Worm (Caenorhabditis elegans) whole organism, L3 larva: ENCODE data around the gene C03H5.3.
A peak's percentile ranks its signal among the peaks of the same experiment; 100 is the strongest.

Experiments
- ZK546.5 ChIP-seq: sonication (generic microtip); optimal IDR thresholded peaks from 2 replicates; lab custom pipeline; 2017; ENCODE audit warnings: missing biosample characterization, missing genetic modification characterization
- aly-2 ChIP-seq: fragments of 150-350 bp; optimal IDR thresholded peaks from 2 replicates; lab custom pipeline; 2014; ENCODE audit warnings: missing biosample characterization, missing genetic modification characterization
- ama-1 ChIP-seq: fragments of 150-350 bp; optimal IDR thresholded peaks from 2 replicates; lab custom pipeline; 2018
- ceh-16 ChIP-seq: sonication (generic microtip); optimal IDR thresholded peaks from 2 replicates; lab custom pipeline; 2017; ENCODE audit warnings: missing biosample characterization, missing genetic modification characterization
- ceh-28 ChIP-seq: fragments of 150-350 bp; optimal IDR thresholded peaks from 2 replicates; lab custom pipeline; 2014; ENCODE audit warnings: missing biosample characterization, missing genetic modification reagents, missing genetic modification characterization
- ceh-82 ChIP-seq: fragments of 150-350 bp; optimal IDR thresholded peaks from 2 replicates; lab custom pipeline; 2014; ENCODE audit warnings: missing biosample characterization, missing genetic modification characterization
- ceh-9 ChIP-seq: sonication (generic microtip); optimal IDR thresholded peaks from 2 replicates; lab custom pipeline; 2018; ENCODE audit warnings: missing biosample characterization, missing genetic modification characterization
- daf-12 ChIP-seq: fragments of 150-350 bp; optimal IDR thresholded peaks from 2 replicates; lab custom pipeline; 2014; ENCODE audit warnings: missing biosample characterization, missing genetic modification reagents, missing genetic modification characterization
- egl-27 ChIP-seq: sonication (generic microtip); optimal IDR thresholded peaks from 4 replicates; lab custom pipeline; 2017; ENCODE audit warnings: missing biosample characterization, missing genetic modification reagents, missing genetic modification characterization
- elt-2 ChIP-seq: sonication (generic microtip); optimal IDR thresholded peaks from 2 replicates; lab custom pipeline; 2016; ENCODE audit warnings: missing genetic modification reagents, mild to moderate bottlenecking, missing genetic modification characterization, missing compliant biosample characterization
- elt-3 ChIP-seq, 3 experiments: fragments of 150-350 bp in 1 of 3; sonication (generic microtip) in 2 of 3; optimal IDR thresholded peaks; 2 replicates in 2 of 3; 4 replicates in 1 of 3; lab custom pipeline; 2014 to 2017; ENCODE audit warnings: missing biosample characterization in 3 of 3, missing genetic modification characterization in 3 of 3
- fkh-10 ChIP-seq: sonication (generic microtip); optimal IDR thresholded peaks from 2 replicates; lab custom pipeline; 2017; ENCODE audit warnings: missing biosample characterization, missing genetic modification reagents, missing genetic modification characterization
- jun-1 ChIP-seq: fragments of 150-350 bp; optimal IDR thresholded peaks from 2 replicates; lab custom pipeline; 2014; ENCODE audit warnings: missing biosample characterization, missing genetic modification reagents, missing genetic modification characterization
- lin-39 ChIP-seq: fragments of 150-350 bp; optimal IDR thresholded peaks from 2 replicates; lab custom pipeline; 2018; ENCODE audit warnings: missing biosample characterization, missing genetic modification reagents, missing genetic modification characterization
- lsy-12 ChIP-seq: sonication (generic microtip); optimal IDR thresholded peaks from 2 replicates; lab custom pipeline; 2016; ENCODE audit warnings: mild to moderate bottlenecking, missing genetic modification characterization, missing compliant biosample characterization
- mdl-1 ChIP-seq: fragments of 150-350 bp; optimal IDR thresholded peaks from 2 replicates; lab custom pipeline; 2014; ENCODE audit warnings: missing biosample characterization, missing genetic modification characterization
- mml-1 ChIP-seq: fragments of 150-350 bp; sonication (generic microtip); optimal IDR thresholded peaks from 3 replicates; lab custom pipeline; 2014; ENCODE audit warnings: missing biosample characterization, missing genetic modification characterization
- nhr-12 ChIP-seq: fragments of 150-350 bp; optimal IDR thresholded peaks from 2 replicates; lab custom pipeline; 2014; ENCODE audit warnings: missing biosample characterization, missing genetic modification characterization
- nhr-23 ChIP-seq: fragments of 150-350 bp; optimal IDR thresholded peaks from 2 replicates; lab custom pipeline; 2014; ENCODE audit warnings: missing biosample characterization, missing genetic modification reagents, missing genetic modification characterization
- nhr-237 ChIP-seq: fragments of 150-350 bp; optimal IDR thresholded peaks from 2 replicates; lab custom pipeline; 2014; ENCODE audit warnings: missing biosample characterization, missing genetic modification characterization
- nhr-43 ChIP-seq: sonication (generic microtip); optimal IDR thresholded peaks from 2 replicates; lab custom pipeline; 2016; ENCODE audit warnings: mild to moderate bottlenecking, missing genetic modification characterization, missing compliant biosample characterization; ENCODE audit not compliant: poor library complexity, severe bottlenecking
- nhr-67 ChIP-seq: fragments of 150-350 bp; optimal IDR thresholded peaks from 2 replicates; lab custom pipeline; 2014; ENCODE audit warnings: missing biosample characterization, missing genetic modification characterization
- nhr-76 ChIP-seq: fragments of 150-350 bp; sonication (generic microtip); optimal IDR thresholded peaks from 5 replicates; lab custom pipeline; 2014; ENCODE audit warnings: missing biosample characterization, missing genetic modification characterization
- nhr-77 ChIP-seq: fragments of 150-350 bp; optimal IDR thresholded peaks from 2 replicates; lab custom pipeline; 2014; ENCODE audit warnings: missing biosample characterization, missing genetic modification characterization
- pha-4 ChIP-seq: fragments of 150-350 bp; optimal IDR thresholded peaks from 2 replicates; lab custom pipeline; 2014; ENCODE audit warnings: missing biosample characterization, missing genetic modification reagents, missing genetic modification characterization
- pqm-1 ChIP-seq: fragments of 150-350 bp; optimal IDR thresholded peaks from 2 replicates; lab custom pipeline; 2017; ENCODE audit warnings: missing biosample characterization, missing genetic modification characterization, inconsistent platforms
- sea-2 ChIP-seq: fragments of 150-350 bp; sonication (generic microtip); optimal IDR thresholded peaks from 4 replicates; lab custom pipeline; 2014; ENCODE audit warnings: missing biosample characterization, missing genetic modification reagents, missing genetic modification characterization
- skn-1 ChIP-seq: fragments of 150-350 bp; optimal IDR thresholded peaks from 2 replicates; lab custom pipeline; 2014; ENCODE audit warnings: missing biosample characterization, missing genetic modification characterization
- unc-39 ChIP-seq: sonication (generic microtip); optimal IDR thresholded peaks from 4 replicates; lab custom pipeline; 2017; ENCODE audit warnings: missing biosample characterization, missing genetic modification characterization
- unc-62 ChIP-seq: fragments of 150-350 bp; sonication (generic microtip); optimal IDR thresholded peaks from 4 replicates; lab custom pipeline; 2014; ENCODE audit warnings: missing biosample characterization, missing genetic modification reagents, missing genetic modification characterization
- zag-1 ChIP-seq: fragments of 150-350 bp; optimal IDR thresholded peaks from 2 replicates; lab custom pipeline; 2014; ENCODE audit warnings: missing biosample characterization, missing genetic modification characterization
- ztf-11 ChIP-seq: fragments of 150-350 bp; optimal IDR thresholded peaks from 2 replicates; lab custom pipeline; 2014; ENCODE audit warnings: missing biosample characterization, missing genetic modification characterization
- ztf-4 ChIP-seq: fragments of 150-350 bp; optimal IDR thresholded peaks from 2 replicates; lab custom pipeline; 2014; ENCODE audit warnings: missing biosample characterization, missing genetic modification characterization

The C03H5.3 gene

ce11 chrII:374950-375349 is 10.9 kb upstream of the C03H5.3 start, which contains the start of gene C03H5.4:
Gene C03H5.4 (plus strand): TSS chrII:375250.
- TF ChIP-seq mml-1, result no peak
- TF ChIP-seq ztf-4, result no peak
- TF ChIP-seq fkh-10, result no peak
- no peak for TF ChIP-seq ceh-16 (tag; lab: Kevin White, UChicago)
- TF ChIP-seq nhr-237 (tag; lab: Kevin White, UChicago), result no peak
- no peak for TF ChIP-seq ceh-9 (tag; lab: Kevin White, UChicago)
- TF ChIP-seq aly-2, result no peak
- no peak for TF ChIP-seq ama-1 (lab: Kevin White, UChicago)
- no peak for TF ChIP-seq zag-1 (tag; lab: Kevin White, UChicago)
- no peak for TF ChIP-seq nhr-77
- TF ChIP-seq jun-1 (tag; lab: Kevin White, UChicago), result no peak
- no peak for TF ChIP-seq sea-2 (GFP tag; lab: Kevin White, UChicago)
- no peak for TF ChIP-seq nhr-12
- TF ChIP-seq pqm-1 (tag; lab: Kevin White, UChicago), result no peak
- no peak for TF ChIP-seq elt-3 (tag; optimal IDR thresholded peaks at IDR 0.05; lab: Kevin White, UChicago)
- TF ChIP-seq, all 47 proteins: peak for 0

ce11 chrII:378351-378750 is 7.5 kb upstream of the C03H5.3 start, which contains the start of gene C03H5.9:
Gene C03H5.9 (plus strand): TSS chrII:378651.
- TF ChIP-seq ama-1 (lab: Kevin White, UChicago) (no peak), mdl-1 (tag; lab: Kevin White, UChicago) (no peak), ceh-16 (tag; lab: Kevin White, UChicago) (no peak), skn-1 (tag; lab: Kevin White, UChicago) (no peak)

ce11 chrII:379935-380334 is 6.0 kb upstream of the C03H5.3 start, which contains the start of gene C03H5.7:
Gene C03H5.7 (plus strand): TSS chrII:380235.
- TF ChIP-seq sea-2 (GFP tag; lab: Kevin White, UChicago) (no peak), lsy-12 (tag; lab: Kevin White, UChicago) (no peak), pha-4 (tag; lab: Kevin White, UChicago) (no peak), fkh-10 (no peak), ceh-28 (tag; lab: Kevin White, UChicago) (no peak), elt-3 (tag; optimal IDR thresholded peaks at IDR 0.05; lab: Kevin White, UChicago) (no peak), egl-27 (tag; lab: Kevin White, UChicago) (no peak), nhr-23 (tag; lab: Kevin White, UChicago) (no peak), ceh-82 (no peak), skn-1 (tag; lab: Kevin White, UChicago) (no peak), ztf-11 (tag; lab: Kevin White, UChicago) (no peak), aly-2 (no peak), nhr-76 (tag; lab: Kevin White, UChicago) (no peak), mml-1 (no peak), nhr-77 (no peak), nhr-43 (no peak), elt-2 (tag; lab: Kevin White, UChicago) (no peak), nhr-67 (tag; lab: Kevin White, UChicago) (no peak), ztf-4 (no peak)

- TF ChIP-seq nhr-76 (tag; lab: Kevin White, UChicago) (no peak), unc-62 (GFP tag; lab: Kevin White, UChicago) (no peak), lin-39 (no peak), lsy-12 (tag; lab: Kevin White, UChicago) (no peak), unc-39 (no peak), ZK546.5 (tag; lab: Kevin White, UChicago) (no peak), elt-2 (tag; lab: Kevin White, UChicago) (no peak), zag-1 (tag; lab: Kevin White, UChicago) (no peak), ceh-82 (no peak)
Observed at ce11 chrII:385258-385657, 630 bp upstream of the C03H5.3 start, which contains the start of gene C03H5.5. Gene C03H5.5 (minus strand): TSS chrII:385358.

ce11 chrII:387844-388355 is 2.0 kb downstream of the C03H5.3 start:
- no peak for TF ChIP-seq daf-12 (tag; lab: Kevin White, UChicago)
- TF ChIP-seq elt-2 (tag; lab: Kevin White, UChicago), result peak; percentile 12
